Fruit fly (Drosophila melanogaster) whole organism, pupa: ENCODE data around the gene pip.

Source experiments
- CG13204 ChIP-seq: fragments of 200-800 bp; sonication (Bioruptor generic); optimal IDR thresholded peaks from 2 replicates; lab custom pipeline; 2018; ENCODE audit warnings: missing biosample characterization, mild to moderate bottlenecking, missing genetic modification characterization, moderate library complexity
- EcR ChIP-seq: fragments of 200-800 bp; sonication (Bioruptor generic); optimal IDR thresholded peaks from 3 replicates; lab custom pipeline; 2019; ENCODE audit warnings: missing biosample characterization, missing genetic modification characterization, mild to moderate bottlenecking, moderate library complexity, missing genetic modification reagents

- TF ChIP-seq EcR (GFP tag; lab: Kevin White, UChicago) (no peak), CG13204 (GFP tag; lab: Kevin White, UChicago) (no peak)
Observed at dm6 chr3L:19294235-19294612, 43.2 kb downstream of the pip start, which contains the start of gene fal.
